Worm (Caenorhabditis elegans): ENCODE measurements around the gene sec-15.

DNA sequence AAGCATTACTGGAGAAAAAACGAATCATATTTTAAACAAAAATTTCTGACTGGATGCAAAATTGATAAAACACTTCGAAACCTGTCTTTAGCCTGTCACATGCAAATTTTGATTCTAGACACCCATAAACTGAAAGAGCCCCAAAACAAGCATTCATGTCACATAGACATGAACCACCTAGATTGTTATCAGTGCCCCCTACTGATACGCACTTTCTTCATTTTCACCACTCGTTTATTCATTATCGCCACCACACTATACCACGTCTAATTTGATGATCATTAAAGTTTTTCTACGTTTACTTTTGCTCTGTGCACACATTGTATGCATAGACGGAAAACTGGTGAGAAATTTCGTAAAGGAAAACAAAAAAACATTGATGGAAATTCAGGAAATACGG is 23.6 kb downstream of the sec-15 start, which contains the start of gene cnnm-2:
- TF ChIP-seq elt-3 (tag; optimal IDR thresholded peaks at IDR 0.05) (no peak), nhr-12 (tag; optimal IDR thresholded peaks at IDR 0.05) (no peak), bed-3 (GFP tag; optimal IDR thresholded peaks at IDR 0.05) (no peak), sem-2 (GFP tag; optimal IDR thresholded peaks at IDR 0.05) (no peak), unc-62 (GFP tag; optimal IDR thresholded peaks at IDR 0.05) (no peak), snpc-4 (tag; optimal IDR thresholded peaks at IDR 0.05) (no peak)
